Worm (Caenorhabditis elegans) whole organism, midembryonic: ENCODE measurements around the gene C07A9.5.

Source experiments
- flt-1 ChIP-seq: fragments of 200-800 bp; sonication (Bioruptor generic); IDR thresholded peaks from 2 replicates; pipeline ENCODE4 v1.3.6; 2022; ENCODE audit warnings: missing genetic modification characterization, missing compliant biosample characterization
- klf-2 ChIP-seq: fragments of 200-800 bp; sonication (Bioruptor generic); conservative IDR thresholded peaks from 2 replicates; pipeline ENCODE4 v1.3.6; 2022; ENCODE audit warnings: missing genetic modification reagents, missing genetic modification characterization, missing compliant biosample characterization
- ztf-29 ChIP-seq: fragments of 200-800 bp; sonication (Bioruptor generic); IDR thresholded peaks from 2 replicates; pipeline ENCODE4 v1.3.6; 2022; ENCODE audit warnings: missing genetic modification reagents, missing genetic modification characterization, missing compliant biosample characterization

- TF ChIP-seq klf-2 (GFP tag; lab: Robert Waterston, UW) (no peak), flt-1 (GFP tag; lab: Robert Waterston, UW) (no peak), ztf-29 (GFP tag; lab: Robert Waterston, UW) (no peak)
Observed at ce11 chrIII:9666668-9667067, 16.0 kb downstream of the C07A9.5 start.
